Fruit fly (Drosophila melanogaster): ENCODE data around the gene e.

e gene

dm6 chr3R:21254296-21254695, 17.3 kb upstream of the e start:
- TF ChIP-seq EcR (GFP tag; optimal IDR thresholded peaks at IDR 0.05) (no peak), Dll (optimal IDR thresholded peaks at IDR 0.05) (no peak), pan (optimal IDR thresholded peaks at IDR 0.05) (no peak)

- TF ChIP-seq psq (optimal IDR thresholded peaks at IDR 0.05) (no peak), pan (optimal IDR thresholded peaks at IDR 0.05) (no peak), EcR (GFP tag; optimal IDR thresholded peaks at IDR 0.05) (no peak), usp (GFP tag; optimal IDR thresholded peaks at IDR 0.05) (no peak), Dll (optimal IDR thresholded peaks at IDR 0.05) (no peak), CG8478 (optimal IDR thresholded peaks at IDR 0.05) (no peak)
These were observed 15.5 kb upstream of the e start for dm6 chr3R:21252478-21252877.

- no peak for TF ChIP-seq usp (GFP tag; optimal IDR thresholded peaks at IDR 0.05)
These were observed 9.6 kb upstream of the e start, which contains the start of gene ETHR for dm6 chr3R:21246492-21247061. TSS of gene ETHR (plus strand) at chr3R:21247011.

- TF ChIP-seq Dll (optimal IDR thresholded peaks at IDR 0.05): no peak
- TF ChIP-seq EcR (GFP tag; optimal IDR thresholded peaks at IDR 0.05): no peak
- no peak for TF ChIP-seq CG8478 (optimal IDR thresholded peaks at IDR 0.05)
- no peak for TF ChIP-seq psq (optimal IDR thresholded peaks at IDR 0.05)
- no peak for TF ChIP-seq usp (GFP tag; optimal IDR thresholded peaks at IDR 0.05)
- no peak for TF ChIP-seq pan (optimal IDR thresholded peaks at IDR 0.05)
These were observed 8.9 kb upstream of the e start for dm6 chr3R:21245846-21246245.

- TF ChIP-seq pan (optimal IDR thresholded peaks at IDR 0.05) (no peak), Dll (optimal IDR thresholded peaks at IDR 0.05) (no peak), CG8478 (optimal IDR thresholded peaks at IDR 0.05) (no peak), EcR (GFP tag; optimal IDR thresholded peaks at IDR 0.05) (no peak), psq (optimal IDR thresholded peaks at IDR 0.05) (no peak), usp (GFP tag; optimal IDR thresholded peaks at IDR 0.05) (no peak)
These were observed 5.3 kb upstream of the e start, which contains the start of gene CG5892 for dm6 chr3R:21242318-21242717. TSS of gene CG5892 (plus strand) at chr3R:21242618.

- no peak for TF ChIP-seq EcR (GFP tag; optimal IDR thresholded peaks at IDR 0.05)
- no peak for TF ChIP-seq psq (optimal IDR thresholded peaks at IDR 0.05)
- no peak for TF ChIP-seq CG8478 (optimal IDR thresholded peaks at IDR 0.05)
- no peak for TF ChIP-seq usp (GFP tag; optimal IDR thresholded peaks at IDR 0.05)
- no peak for TF ChIP-seq pan (optimal IDR thresholded peaks at IDR 0.05)
- TF ChIP-seq Dll (optimal IDR thresholded peaks at IDR 0.05): no peak
These were observed 4.4 kb upstream of the e start for dm6 chr3R:21241332-21241731.

dm6 chr3R:21224230-21224629, 12.7 kb downstream of the e start:
- TF ChIP-seq pan (optimal IDR thresholded peaks at IDR 0.05) (no peak), psq (optimal IDR thresholded peaks at IDR 0.05) (no peak), usp (GFP tag; optimal IDR thresholded peaks at IDR 0.05) (no peak), Dll (optimal IDR thresholded peaks at IDR 0.05) (no peak), EcR (GFP tag; optimal IDR thresholded peaks at IDR 0.05) (no peak), CG8478 (optimal IDR thresholded peaks at IDR 0.05) (no peak)

- TF ChIP-seq usp (GFP tag; optimal IDR thresholded peaks at IDR 0.05) (no peak), Dll (optimal IDR thresholded peaks at IDR 0.05) (no peak), pan (optimal IDR thresholded peaks at IDR 0.05) (no peak), psq (optimal IDR thresholded peaks at IDR 0.05) (no peak), CG8478 (optimal IDR thresholded peaks at IDR 0.05) (no peak), EcR (GFP tag; optimal IDR thresholded peaks at IDR 0.05) (no peak)
These were observed 13.4 kb downstream of the e start, which contains the start of the genes CG3337 and Nelf-A for dm6 chr3R:21223453-21224057. TSS of gene CG3337 (minus strand) at chr3R:21223584. TSS of gene Nelf-A (plus strand) at chr3R:21223704.

- TF ChIP-seq Dll (optimal IDR thresholded peaks at IDR 0.05) (no peak), usp (GFP tag; optimal IDR thresholded peaks at IDR 0.05) (no peak), pan (optimal IDR thresholded peaks at IDR 0.05) (no peak)
These were observed 18.2 kb downstream of the e start, which contains the start of the genes Smyd5 and Oga for dm6 chr3R:21218733-21219165. TSS of gene Smyd5 (minus strand) at chr3R:21218791. TSS of gene Oga (plus strand) at chr3R:21219077.

dm6 chr3R:21215290-21215689, 21.7 kb downstream of the e start:
- TF ChIP-seq psq (optimal IDR thresholded peaks at IDR 0.05) (no peak), Dll (optimal IDR thresholded peaks at IDR 0.05) (no peak), EcR (GFP tag; optimal IDR thresholded peaks at IDR 0.05) (no peak), CG8478 (optimal IDR thresholded peaks at IDR 0.05) (no peak), pan (optimal IDR thresholded peaks at IDR 0.05) (no peak), usp (GFP tag; optimal IDR thresholded peaks at IDR 0.05) (no peak)

- TF ChIP-seq psq (optimal IDR thresholded peaks at IDR 0.05) (no peak), pan (optimal IDR thresholded peaks at IDR 0.05) (no peak), Dll (optimal IDR thresholded peaks at IDR 0.05) (no peak)
These were observed 22.3 kb downstream of the e start, which contains the start of gene Ddrgk1 for dm6 chr3R:21214693-21215145. TSS of gene Ddrgk1 (plus strand) at chr3R:21215079.

- no peak for TF ChIP-seq EcR (GFP tag; optimal IDR thresholded peaks at IDR 0.05)
- TF ChIP-seq CG8478 (optimal IDR thresholded peaks at IDR 0.05): no peak
- no peak for TF ChIP-seq Dll (optimal IDR thresholded peaks at IDR 0.05)
- TF ChIP-seq usp (GFP tag; optimal IDR thresholded peaks at IDR 0.05): no peak
- TF ChIP-seq pan (optimal IDR thresholded peaks at IDR 0.05): no peak
- TF ChIP-seq psq (optimal IDR thresholded peaks at IDR 0.05): no peak
These were observed 26.9 kb downstream of the e start for dm6 chr3R:21210081-21210480.

- TF ChIP-seq pan (optimal IDR thresholded peaks at IDR 0.05) (no peak), EcR (GFP tag; optimal IDR thresholded peaks at IDR 0.05) (no peak), Dll (optimal IDR thresholded peaks at IDR 0.05) (no peak), CG8478 (optimal IDR thresholded peaks at IDR 0.05) (no peak), psq (optimal IDR thresholded peaks at IDR 0.05) (no peak), usp (GFP tag; optimal IDR thresholded peaks at IDR 0.05) (no peak)
These were observed 30.2 kb downstream of the e start for dm6 chr3R:21206802-21207238.
